Fruit fly (Drosophila melanogaster) whole organism, prepupa: ENCODE results near the gene CG13670.

Experiments
- Blimp-1 ChIP-seq: fragments of 200-800 bp; sonication (Bioruptor generic); optimal IDR thresholded peaks from 3 replicates; lab custom pipeline; 2017; ENCODE audit warnings: missing biosample characterization, missing genetic modification characterization, mild to moderate bottlenecking, moderate library complexity, missing genetic modification reagents
- CG10631 ChIP-seq: fragments of 200-800 bp; sonication (Bioruptor generic); optimal IDR thresholded peaks from 2 replicates; lab custom pipeline; 2016; ENCODE audit warnings: missing biosample characterization, missing genetic modification characterization
- CG10669 ChIP-seq: fragments of 200-800 bp; sonication (Bioruptor generic); optimal IDR thresholded peaks from 3 replicates; lab custom pipeline; 2018; ENCODE audit warnings: missing biosample characterization, mild to moderate bottlenecking, missing genetic modification characterization, moderate library complexity
- CG11294 ChIP-seq: fragments of 200-800 bp; sonication (Bioruptor generic); IDR thresholded peaks from 2 replicates; pipeline ENCODE4 v1.3.6; 2022; ENCODE audit warnings: missing biosample characterization, missing genetic modification characterization
- CG11762 ChIP-seq: fragments of 200-800 bp; sonication (Bioruptor generic); optimal IDR thresholded peaks from 3 replicates; lab custom pipeline; 2016; ENCODE audit warnings: missing biosample characterization, missing genetic modification characterization; ENCODE audit not compliant: insufficient read depth
- CG11902 ChIP-seq: fragments of 200-800 bp; sonication (Bioruptor generic); optimal IDR thresholded peaks from 3 replicates; lab custom pipeline; 2016; ENCODE audit warnings: missing biosample characterization, missing genetic modification characterization
- CG15336 ChIP-seq: fragments of 200-800 bp; sonication (Bioruptor generic); IDR thresholded peaks from 2 replicates; pipeline ENCODE4 v1.3.6; 2022; ENCODE audit warnings: missing biosample characterization, missing genetic modification characterization
- CG16779 ChIP-seq: fragments of 200-800 bp; sonication (Bioruptor generic); optimal IDR thresholded peaks from 3 replicates; lab custom pipeline; 2017; ENCODE audit warnings: missing biosample characterization, mild to moderate bottlenecking, missing genetic modification characterization
- CG3032 ChIP-seq: fragments of 200-800 bp; optimal IDR thresholded peaks from 2 replicates; lab custom pipeline; 2019; ENCODE audit warnings: missing biosample characterization, mild to moderate bottlenecking, missing genetic modification characterization, moderate library complexity
- CG31627 ChIP-seq: fragments of 200-800 bp; sonication (Bioruptor generic); optimal IDR thresholded peaks from 3 replicates; lab custom pipeline; 2016; ENCODE audit warnings: missing biosample characterization, missing genetic modification characterization
- CG32006 ChIP-seq: fragments of 200-800 bp; sonication (Bioruptor generic); optimal IDR thresholded peaks from 3 replicates; lab custom pipeline; 2017; ENCODE audit warnings: missing biosample characterization, mild to moderate bottlenecking, missing genetic modification characterization
- CG34406 ChIP-seq: fragments of 200-800 bp; sonication (Bioruptor generic); optimal IDR thresholded peaks from 3 replicates; lab custom pipeline; 2016; ENCODE audit warnings: missing biosample characterization, missing genetic modification characterization
- CG3919 ChIP-seq: fragments of 200-800 bp; sonication (Bioruptor generic); optimal IDR thresholded peaks from 3 replicates; lab custom pipeline; 2016; ENCODE audit warnings: missing biosample characterization, missing genetic modification characterization
- CG6163 ChIP-seq: fragments of 200-800 bp; sonication (Bioruptor generic); IDR thresholded peaks from 3 replicates; pipeline ENCODE4 v1.3.6; 2022; ENCODE audit warnings: missing biosample characterization, missing genetic modification characterization
- CG6792 ChIP-seq: fragments of 200-800 bp; sonication (Bioruptor generic); optimal IDR thresholded peaks from 3 replicates; lab custom pipeline; 2016; ENCODE audit warnings: missing biosample characterization, missing genetic modification characterization
- CG6808 ChIP-seq: fragments of 200-800 bp; sonication (Bioruptor generic); optimal IDR thresholded peaks from 3 replicates; lab custom pipeline; 2017; ENCODE audit warnings: missing biosample characterization, missing genetic modification characterization, mild to moderate bottlenecking, moderate library complexity, missing genetic modification reagents
- CG6854 ChIP-seq: fragments of 200-800 bp; sonication (Bioruptor generic); optimal IDR thresholded peaks from 2 replicates; lab custom pipeline; 2017; ENCODE audit warnings: missing biosample characterization, mild to moderate bottlenecking, missing genetic modification characterization
- CG7368 ChIP-seq: fragments of 200-800 bp; sonication (Bioruptor generic); optimal IDR thresholded peaks from 3 replicates; lab custom pipeline; 2016; ENCODE audit warnings: missing biosample characterization, missing genetic modification characterization
- CG8119 ChIP-seq: fragments of 200-800 bp; sonication (Bioruptor generic); IDR thresholded peaks from 3 replicates; pipeline ENCODE4 v1.3.6; 2022; ENCODE audit warnings: missing biosample characterization, missing genetic modification characterization
- CG8319 ChIP-seq: fragments of 200-800 bp; sonication (Bioruptor generic); optimal IDR thresholded peaks from 3 replicates; lab custom pipeline; 2016; ENCODE audit warnings: missing biosample characterization, missing genetic modification characterization
- CG8632 ChIP-seq: fragments of 200-800 bp; sonication (Bioruptor generic); optimal IDR thresholded peaks from 3 replicates; lab custom pipeline; 2016; ENCODE audit warnings: missing biosample characterization, missing genetic modification characterization
- CG9139 ChIP-seq: fragments of 200-800 bp; sonication (Bioruptor generic); optimal IDR thresholded peaks from 3 replicates; lab custom pipeline; 2017; ENCODE audit warnings: missing biosample characterization, mild to moderate bottlenecking, missing genetic modification characterization
- Eip75B ChIP-seq: fragments of 200-800 bp; sonication (Bioruptor generic); optimal IDR thresholded peaks from 3 replicates; lab custom pipeline; 2016; ENCODE audit warnings: missing biosample characterization, missing genetic modification characterization
- Eip78C ChIP-seq: fragments of 200-800 bp; sonication (Bioruptor generic); peaks from one replicate; lab custom pipeline; 2016; ENCODE audit warnings: missing biosample characterization, missing genetic modification characterization
- Ets96B ChIP-seq: fragments of 200-800 bp; optimal IDR thresholded peaks from 2 replicates; lab custom pipeline; 2019; ENCODE audit warnings: missing biosample characterization, mild to moderate bottlenecking, missing genetic modification characterization, moderate library complexity
- Gug ChIP-seq: fragments of 200-800 bp; sonication (Bioruptor generic); IDR thresholded peaks from 2 replicates; pipeline ENCODE4 v1.3.6; 2022; ENCODE audit warnings: missing biosample characterization, missing genetic modification characterization
- Hr38 ChIP-seq: sonication (Bioruptor generic); optimal IDR thresholded peaks from 2 replicates; lab custom pipeline; 2016; ENCODE audit warnings: missing biosample characterization, missing genetic modification characterization
- Hr39 ChIP-seq: fragments of 200-800 bp; sonication (Bioruptor generic); optimal IDR thresholded peaks from 2 replicates; lab custom pipeline; 2016; ENCODE audit warnings: missing biosample characterization, missing genetic modification characterization
- Hr4 ChIP-seq: fragments of 200-800 bp; sonication (Bioruptor generic); optimal IDR thresholded peaks from 3 replicates; lab custom pipeline; 2016; ENCODE audit warnings: missing biosample characterization, missing genetic modification characterization
- Lpt ChIP-seq: fragments of 200-800 bp; sonication (Bioruptor generic); optimal IDR thresholded peaks from 3 replicates; lab custom pipeline; 2016; ENCODE audit warnings: missing biosample characterization, missing genetic modification characterization
- Met ChIP-seq: fragments of 200-800 bp; sonication (Bioruptor generic); optimal IDR thresholded peaks from 3 replicates; lab custom pipeline; 2016; ENCODE audit warnings: missing biosample characterization, missing genetic modification characterization
- Smox ChIP-seq: fragments of 200-800 bp; sonication (Bioruptor generic); optimal IDR thresholded peaks from 3 replicates; lab custom pipeline; 2016; ENCODE audit warnings: missing biosample characterization, missing genetic modification characterization
- Sox102F ChIP-seq: fragments of 200-800 bp; sonication (Bioruptor generic); optimal IDR thresholded peaks from 2 replicates; lab custom pipeline; 2016; ENCODE audit warnings: missing biosample characterization, mild to moderate bottlenecking, missing genetic modification characterization
- Sox15 ChIP-seq: fragments of 200-800 bp; sonication (Bioruptor generic); optimal IDR thresholded peaks from 3 replicates; lab custom pipeline; 2016; ENCODE audit warnings: missing biosample characterization, missing genetic modification characterization
- achi ChIP-seq: fragments of 200-800 bp; sonication (Bioruptor generic); optimal IDR thresholded peaks from 3 replicates; lab custom pipeline; 2016; ENCODE audit warnings: missing biosample characterization, missing genetic modification characterization
- acj6 ChIP-seq: fragments of 200-800 bp; sonication (Bioruptor generic); optimal IDR thresholded peaks from 3 replicates; lab custom pipeline; 2016; ENCODE audit warnings: missing biosample characterization, missing genetic modification characterization
- dac ChIP-seq: fragments of 200-800 bp; sonication (Bioruptor generic); optimal IDR thresholded peaks from 2 replicates; lab custom pipeline; 2017; ENCODE audit warnings: missing biosample characterization, mild to moderate bottlenecking, missing genetic modification characterization
- dsx ChIP-seq: fragments of 200-800 bp; optimal IDR thresholded peaks from 3 replicates; lab custom pipeline; 2019; ENCODE audit warnings: missing biosample characterization, mild to moderate bottlenecking, missing genetic modification characterization, moderate library complexity; ENCODE audit not compliant: poor library complexity, severe bottlenecking
- esn ChIP-seq: fragments of 200-800 bp; sonication (Bioruptor generic); optimal IDR thresholded peaks from 2 replicates; lab custom pipeline; 2016; ENCODE audit warnings: missing biosample characterization, mild to moderate bottlenecking, missing genetic modification characterization, moderate library complexity
- fd59A ChIP-seq: fragments of 200-800 bp; sonication (Bioruptor generic); optimal IDR thresholded peaks from 2 replicates; lab custom pipeline; 2017; ENCODE audit warnings: missing biosample characterization, mild to moderate bottlenecking, missing genetic modification characterization, missing genetic modification reagents
- fd85E ChIP-seq: fragments of 200-800 bp; sonication (Bioruptor generic); optimal IDR thresholded peaks from 3 replicates; lab custom pipeline; 2016; ENCODE audit warnings: missing biosample characterization, missing genetic modification characterization
- fkh ChIP-seq: fragments of 200-800 bp; sonication (Bioruptor generic); optimal IDR thresholded peaks from 3 replicates; lab custom pipeline; 2017; ENCODE audit warnings: missing biosample characterization, mild to moderate bottlenecking, missing genetic modification characterization, moderate library complexity
- lz ChIP-seq: fragments of 200-800 bp; sonication (Bioruptor generic); optimal IDR thresholded peaks from 3 replicates; lab custom pipeline; 2016; ENCODE audit warnings: missing biosample characterization, missing genetic modification characterization
- net ChIP-seq: fragments of 200-800 bp; sonication (Bioruptor generic); optimal IDR thresholded peaks from 3 replicates; lab custom pipeline; 2016; ENCODE audit warnings: missing biosample characterization, missing genetic modification characterization
- salr ChIP-seq, 2 experiments: fragments of 200-800 bp; sonication (Bioruptor generic); optimal IDR thresholded peaks; 3 replicates each; lab custom pipeline; 2016 to 2018; ENCODE audit warnings: missing biosample characterization in 2 of 2, missing genetic modification characterization in 2 of 2, mild to moderate bottlenecking in 1 of 2
- svp ChIP-seq: fragments of 200-800 bp; sonication (Bioruptor generic); peaks from one replicate; lab custom pipeline; 2016; ENCODE audit warnings: missing biosample characterization, missing genetic modification characterization
- topi ChIP-seq: fragments of 200-800 bp; sonication (Bioruptor generic); optimal IDR thresholded peaks from 3 replicates; lab custom pipeline; 2016; ENCODE audit warnings: missing biosample characterization, missing genetic modification characterization
- vri ChIP-seq: fragments of 200-800 bp; sonication (Bioruptor generic); optimal IDR thresholded peaks from 3 replicates; lab custom pipeline; 2016; ENCODE audit warnings: missing biosample characterization, mild to moderate bottlenecking, missing genetic modification characterization

The CG13670 gene

dm6 chr3L:8314788-8315140 lies 5.8 kb upstream of the CG13670 start (continued):
- no peak for TF ChIP-seq CG11762 (GFP tag; lab: Kevin White, UChicago)
- no peak for TF ChIP-seq CG8119
- TF ChIP-seq vri: no peak
- TF ChIP-seq Ets96B (tag; lab: Kevin White, UChicago): no peak
- no peak for TF ChIP-seq CG34406
- TF ChIP-seq fd59A (GFP tag; lab: Kevin White, UChicago): no peak
- TF ChIP-seq dsx (GFP tag; lab: Kevin White, UChicago): no peak
- TF ChIP-seq Eip75B (GFP tag; lab: Kevin White, UChicago): no peak
- TF ChIP-seq CG16779 (tag; lab: Kevin White, UChicago): no peak
- no peak for TF ChIP-seq salr (GFP tag; optimal IDR thresholded peaks at IDR 0.05; lab: Kevin White, UChicago)
- TF ChIP-seq CG11294: no peak
- TF ChIP-seq CG8319 (GFP tag; lab: Kevin White, UChicago): no peak
- TF ChIP-seq CG7368 (GFP tag; lab: Kevin White, UChicago): no peak
- TF ChIP-seq Sox15 (GFP tag; lab: Kevin White, UChicago): no peak
- TF ChIP-seq fd85E (GFP tag; lab: Kevin White, UChicago): no peak
- TF ChIP-seq CG6792 (GFP tag; lab: Kevin White, UChicago): no peak
- TF ChIP-seq Hr39 (GFP tag; lab: Kevin White, UChicago): no peak
- TF ChIP-seq, all 60 proteins: peak for 7

dm6 chr3L:8315141-8315816 lies 5.3 kb upstream of the CG13670 start, which contains the start of gene Cpsf6:
Cpsf6 (minus strand) TSS chr3L:8315502.
- TF ChIP-seq CG3032: peak; percentile 57
- no peak for TF ChIP-seq Hr38 (GFP tag; lab: Kevin White, UChicago)
- TF ChIP-seq CG11902 (GFP tag; lab: Kevin White, UChicago): peak; percentile 7
- TF ChIP-seq lz: peak; percentile 41
- TF ChIP-seq net (GFP tag; lab: Kevin White, UChicago): no peak
- TF ChIP-seq achi (GFP tag; lab: Kevin White, UChicago): peak; percentile 10
- TF ChIP-seq Eip78C (GFP tag; lab: Kevin White, UChicago): peak; percentile 74
- no peak for TF ChIP-seq vri
- peak; percentile 16 for TF ChIP-seq CG32006 (GFP tag; lab: Kevin White, UChicago)
- peak; percentile 16 for TF ChIP-seq CG9139 (GFP tag; lab: Kevin White, UChicago)
- TF ChIP-seq topi (GFP tag; lab: Kevin White, UChicago): peak; percentile 5
- TF ChIP-seq Blimp-1 (GFP tag; lab: Kevin White, UChicago): no peak
- TF ChIP-seq Hr39 (GFP tag; lab: Kevin White, UChicago): peak; percentile 48
- peak; percentile 48 for TF ChIP-seq esn
- TF ChIP-seq CG6808 (GFP tag; lab: Kevin White, UChicago): peak; percentile 8
- peak; percentile 49; the same call in 1 of the 2 replicates for TF ChIP-seq Gug
- peak in 1 of 2 experiments; percentile 24 for TF ChIP-seq salr (GFP tag; optimal IDR thresholded peaks at IDR 0.05; lab: Kevin White, UChicago)
- TF ChIP-seq CG8119: 0 out of 3 replicates have a peak, but pooled peaks have one; percentile 27
- peak; percentile 61 for TF ChIP-seq svp (GFP tag; lab: Kevin White, UChicago)
- TF ChIP-seq CG6792 (GFP tag; lab: Kevin White, UChicago): peak; percentile 15
- TF ChIP-seq CG7368 (GFP tag; lab: Kevin White, UChicago): no peak
- TF ChIP-seq dac (GFP tag; lab: Kevin White, UChicago): no peak
- peak; percentile 47 for TF ChIP-seq CG10631 (GFP tag; lab: Kevin White, UChicago)
- TF ChIP-seq Smox (GFP tag; lab: Kevin White, UChicago): peak; percentile 45
- no peak for TF ChIP-seq CG8319 (GFP tag; lab: Kevin White, UChicago)
- TF ChIP-seq Sox102F (GFP tag; lab: Kevin White, UChicago): peak; percentile 36
- peak; percentile 40 for TF ChIP-seq CG3919
- TF ChIP-seq acj6 (GFP tag; lab: Kevin White, UChicago): peak; percentile 44
- no peak for TF ChIP-seq Sox15 (GFP tag; lab: Kevin White, UChicago)
- peak; percentile 26 for TF ChIP-seq Ets96B (tag; lab: Kevin White, UChicago)
- no peak for TF ChIP-seq CG8632 (GFP tag; lab: Kevin White, UChicago)
- TF ChIP-seq CG6163 (GFP tag; lab: Robert Waterston, UW): no peak; the same call in 2 of the 3 replicates
- peak; percentile 42 for TF ChIP-seq CG31627 (GFP tag; lab: Kevin White, UChicago)
- no peak for TF ChIP-seq fkh (GFP tag; lab: Kevin White, UChicago)
- peak; percentile 61 for TF ChIP-seq Hr4 (GFP tag; lab: Kevin White, UChicago)
- no peak for TF ChIP-seq Lpt (GFP tag; lab: Kevin White, UChicago)
- TF ChIP-seq CG10669 (GFP tag; lab: Kevin White, UChicago): no peak
- TF ChIP-seq Met: peak; percentile 62
- TF ChIP-seq fd59A (GFP tag; lab: Kevin White, UChicago): no peak
- peak; percentile 66 for TF ChIP-seq CG6854 (GFP tag; lab: Kevin White, UChicago)
- TF ChIP-seq CG15336 (GFP tag; lab: Robert Waterston, UW): no peak
